Fruit fly (Drosophila melanogaster) whole organism, embryonic: ENCODE measurements around the gene CG42536.

ENCODE experiments used
- Abd-B ChIP-seq: fragments of 200-800 bp; sonication (Bioruptor generic); optimal IDR thresholded peaks from 2 replicates; lab custom pipeline; 2018; ENCODE audit warnings: missing biosample characterization, mild to moderate bottlenecking, missing genetic modification characterization, moderate library complexity
- BtbVII ChIP-seq: fragments of 200-800 bp; sonication (Bioruptor generic); optimal IDR thresholded peaks from 3 replicates; lab custom pipeline; 2017; ENCODE audit warnings: missing biosample characterization, mild to moderate bottlenecking, missing genetic modification characterization
- CG10431 ChIP-seq: fragments of 200-800 bp; sonication (Bioruptor generic); optimal IDR thresholded peaks from 3 replicates; lab custom pipeline; 2018; ENCODE audit warnings: missing biosample characterization, mild to moderate bottlenecking, missing genetic modification characterization
- CG10959 ChIP-seq: fragments of 200-800 bp; sonication (Bioruptor generic); IDR thresholded peaks from 2 replicates; pipeline ENCODE4 v1.3.6; 2022; ENCODE audit warnings: missing biosample characterization, missing genetic modification characterization
- CG11398 ChIP-seq: fragments of 200-800 bp; sonication (Bioruptor generic); optimal IDR thresholded peaks from 2 replicates; lab custom pipeline; 2016; ENCODE audit warnings: missing biosample characterization, missing genetic modification characterization
- CG14965 ChIP-seq: fragments of 200-800 bp; sonication (Bioruptor generic); optimal IDR thresholded peaks from 2 replicates; lab custom pipeline; 2016; ENCODE audit warnings: missing biosample characterization, missing genetic modification characterization, borderline replicate concordance
- CG15073 ChIP-seq: fragments of 200-800 bp; sonication (Bioruptor generic); optimal IDR thresholded peaks from 2 replicates; lab custom pipeline; 2016; ENCODE audit warnings: missing biosample characterization, missing genetic modification characterization
- CG15269 ChIP-seq: fragments of 200-800 bp; sonication (Bioruptor generic); optimal IDR thresholded peaks from 2 replicates; lab custom pipeline; 2018; ENCODE audit warnings: missing biosample characterization, mild to moderate bottlenecking, missing genetic modification characterization, moderate library complexity
- CG15479 ChIP-seq: fragments of 200-800 bp; sonication (Bioruptor generic); optimal IDR thresholded peaks from 3 replicates; lab custom pipeline; 2019; ENCODE audit warnings: missing biosample characterization, mild to moderate bottlenecking, missing genetic modification characterization, moderate library complexity
- CG15514 ChIP-seq: fragments of 200-800 bp; sonication (Bioruptor generic); optimal IDR thresholded peaks from 3 replicates; lab custom pipeline; 2017; ENCODE audit warnings: missing biosample characterization, missing genetic modification characterization, mild to moderate bottlenecking, moderate library complexity, missing genetic modification reagents
- CG16813 ChIP-seq: fragments of 200-800 bp; sonication (Bioruptor generic); IDR thresholded peaks from 3 replicates; pipeline ENCODE4 v1.3.6; 2022; ENCODE audit warnings: missing biosample characterization, missing genetic modification characterization; ENCODE audit not compliant: partially characterized antibody
- CG1832 ChIP-seq: fragments of 200-800 bp; sonication (Bioruptor generic); optimal IDR thresholded peaks from 2 replicates; lab custom pipeline; 2017; ENCODE audit warnings: missing biosample characterization, mild to moderate bottlenecking, missing genetic modification characterization, inconsistent platforms
- CG18619 ChIP-seq: fragments of 200-800 bp; sonication (Bioruptor generic); optimal IDR thresholded peaks from 3 replicates; lab custom pipeline; 2017; ENCODE audit warnings: missing biosample characterization, mild to moderate bottlenecking, missing genetic modification characterization
- CG3726 ChIP-seq: fragments of 200-800 bp; sonication (Bioruptor generic); IDR thresholded peaks from 3 replicates; pipeline ENCODE4, ENCODE4 v1.3.6; 2022; ENCODE audit warnings: missing biosample characterization, missing genetic modification characterization
- CG4360 ChIP-seq: fragments of 200-800 bp; sonication (Bioruptor generic); IDR thresholded peaks from 2 replicates; pipeline ENCODE4 v1.3.6; 2022; ENCODE audit warnings: missing biosample characterization, missing genetic modification characterization
- CG5245 ChIP-seq: fragments of 200-800 bp; sonication (Bioruptor generic); optimal IDR thresholded peaks from 3 replicates; lab custom pipeline; 2016; ENCODE audit warnings: missing biosample characterization, missing genetic modification characterization
- CG6175 ChIP-seq: fragments of 200-800 bp; sonication (Bioruptor generic); IDR thresholded peaks from 3 replicates; pipeline ENCODE4 v1.3.6; 2022; ENCODE audit warnings: missing biosample characterization, missing genetic modification characterization
- CG6254 ChIP-seq: fragments of 200-800 bp; sonication (Bioruptor generic); optimal IDR thresholded peaks from 3 replicates; lab custom pipeline; 2017; ENCODE audit warnings: mild to moderate bottlenecking, missing biosample characterization, missing genetic modification reagents, missing genetic modification characterization
- CG6791 ChIP-seq: fragments of 200-800 bp; sonication (Bioruptor generic); IDR thresholded peaks from 3 replicates; pipeline ENCODE4 v1.3.6; 2022; ENCODE audit warnings: missing biosample characterization, missing genetic modification characterization; ENCODE audit not compliant: partially characterized antibody
- CG8388 ChIP-seq: fragments of 200-800 bp; sonication (Bioruptor generic); optimal IDR thresholded peaks from 2 replicates; lab custom pipeline; 2019; ENCODE audit warnings: missing biosample characterization, mild to moderate bottlenecking, missing genetic modification characterization, moderate library complexity
- Ets65A ChIP-seq: fragments of 200-800 bp; sonication (Bioruptor generic); peaks from one replicate; lab custom pipeline; 2016; ENCODE audit warnings: missing biosample characterization, missing genetic modification characterization
- HLH4C ChIP-seq: fragments of 200-800 bp; sonication (Bioruptor generic); IDR thresholded peaks from 3 replicates; pipeline ENCODE4 v1.3.6; 2022; ENCODE audit warnings: missing biosample characterization, missing genetic modification characterization; ENCODE audit not compliant: partially characterized antibody
- Lim3 ChIP-seq: fragments of 200-800 bp; sonication (Bioruptor generic); IDR thresholded peaks from 2 replicates; pipeline ENCODE4 v1.3.6; 2022; ENCODE audit warnings: missing biosample characterization, missing genetic modification characterization
- Rx ChIP-seq: fragments of 200-800 bp; sonication (Bioruptor generic); IDR thresholded peaks from 2 replicates; pipeline ENCODE4 v1.3.6; 2022; ENCODE audit warnings: missing biosample characterization, missing genetic modification characterization
- Tbp ChIP-seq: fragments of >200 bp; optimal IDR thresholded peaks from 2 replicates; lab custom pipeline; 2018; ENCODE audit warnings: missing biosample characterization, missing genetic modification characterization
- Trl ChIP-seq, 3 experiments: fragments of >200 bp in 2 of 3; fragments of 200-800 bp in 1 of 3; sonication (Bioruptor generic) in 1 of 3; optimal IDR thresholded peaks; 2 replicates in 1 of 3; 3 replicates in 2 of 3; lab custom pipeline; 2016 to 2017; ENCODE audit warnings: missing biosample characterization in 1 of 3, missing genetic modification characterization in 1 of 3
- Xbp1 ChIP-seq: fragments of 200-800 bp; sonication (Bioruptor generic); optimal IDR thresholded peaks from 3 replicates; lab custom pipeline; 2016; ENCODE audit warnings: missing biosample characterization, mild to moderate bottlenecking, missing genetic modification characterization
- aop ChIP-seq: fragments of 200-800 bp; sonication (Bioruptor generic); IDR thresholded peaks from 2 replicates; pipeline ENCODE4 v1.3.6; 2022; ENCODE audit warnings: missing biosample characterization, missing genetic modification characterization
- bsh ChIP-seq, 2 experiments: fragments of 200-800 bp; sonication (Bioruptor generic); optimal IDR thresholded peaks; 2 replicates each; lab custom pipeline; 2017 to 2018; ENCODE audit warnings: mild to moderate bottlenecking in 2 of 2, missing biosample characterization in 2 of 2, missing genetic modification characterization in 2 of 2, moderate library complexity in 1 of 2
- cad ChIP-seq: fragments of >200 bp; optimal IDR thresholded peaks from 2 replicates; lab custom pipeline; 2017; ENCODE audit warnings: missing biosample characterization, missing genetic modification characterization
- cg ChIP-seq: fragments of 200-800 bp; sonication (Bioruptor generic); optimal IDR thresholded peaks from 3 replicates; lab custom pipeline; 2019; ENCODE audit warnings: missing biosample characterization, mild to moderate bottlenecking, missing genetic modification characterization, moderate library complexity
- chif ChIP-seq, 2 experiments: fragments of 200-800 bp; sonication (Bioruptor generic); optimal IDR thresholded peaks; 3 replicates each; lab custom pipeline; 2016; ENCODE audit warnings: missing biosample characterization in 2 of 2, missing genetic modification characterization in 2 of 2
- chinmo ChIP-seq: fragments of 200-800 bp; sonication (Bioruptor generic); IDR thresholded peaks from 4 replicates; pipeline ENCODE4 v1.3.6; 2022; ENCODE audit warnings: missing biosample characterization, missing genetic modification characterization; ENCODE audit not compliant: partially characterized antibody
- crol ChIP-seq: fragments of 200-800 bp; sonication (Bioruptor generic); IDR thresholded peaks from 2 replicates; pipeline ENCODE4 v1.3.6; 2022; ENCODE audit warnings: missing biosample characterization, missing genetic modification characterization
- dmrt11E ChIP-seq: fragments of 200-800 bp; sonication (Bioruptor generic); optimal IDR thresholded peaks from 3 replicates; lab custom pipeline; 2018; ENCODE audit warnings: missing biosample characterization, mild to moderate bottlenecking, missing genetic modification characterization, moderate library complexity
- ewg ChIP-seq: fragments of 200-800 bp; sonication (Bioruptor generic); optimal IDR thresholded peaks from 3 replicates; lab custom pipeline; 2017; ENCODE audit warnings: mild to moderate bottlenecking, missing biosample characterization, missing genetic modification reagents, missing genetic modification characterization
- gcm ChIP-seq: fragments of 200-800 bp; sonication (Bioruptor generic); optimal IDR thresholded peaks from 2 replicates; lab custom pipeline; 2019; ENCODE audit warnings: missing biosample characterization, mild to moderate bottlenecking, missing genetic modification characterization, moderate library complexity
- gro ChIP-seq: fragments of 200-800 bp; sonication (Bioruptor generic); optimal IDR thresholded peaks from 2 replicates; lab custom pipeline; 2016; ENCODE audit warnings: missing biosample characterization, missing genetic modification characterization
- kah ChIP-seq: fragments of 200-800 bp; sonication (Bioruptor generic); optimal IDR thresholded peaks from 2 replicates; lab custom pipeline; 2018; ENCODE audit warnings: missing biosample characterization, mild to moderate bottlenecking, missing genetic modification characterization
- knrl ChIP-seq: fragments of 200-800 bp; sonication (Bioruptor generic); IDR thresholded peaks from 3 replicates; pipeline ENCODE4 v1.3.6; 2022; ENCODE audit warnings: missing biosample characterization, missing genetic modification characterization; ENCODE audit not compliant: partially characterized antibody
- mam ChIP-seq: fragments of 200-800 bp; sonication (Bioruptor generic); optimal IDR thresholded peaks from 3 replicates; lab custom pipeline; 2016; ENCODE audit warnings: missing biosample characterization, missing genetic modification characterization
- mld ChIP-seq: fragments of 200-800 bp; sonication (Bioruptor generic); IDR thresholded peaks from 3 replicates; pipeline ENCODE4 v1.3.6; 2022; ENCODE audit warnings: missing biosample characterization, missing genetic modification characterization; ENCODE audit not compliant: partially characterized antibody
- otp ChIP-seq: fragments of 200-800 bp; sonication (Bioruptor generic); IDR thresholded peaks from 3 replicates; pipeline ENCODE4, ENCODE4 v1.3.6; 2022; ENCODE audit warnings: missing biosample characterization, missing genetic modification characterization
- pros ChIP-seq: fragments of 200-800 bp; sonication (Bioruptor generic); optimal IDR thresholded peaks from 3 replicates; lab custom pipeline; 2019; ENCODE audit warnings: missing biosample characterization, mild to moderate bottlenecking, missing genetic modification characterization, moderate library complexity
- psq ChIP-seq: fragments of 200-800 bp; sonication (Bioruptor generic); optimal IDR thresholded peaks from 2 replicates; lab custom pipeline; 2017; ENCODE audit warnings: missing biosample characterization, missing genetic modification characterization
- sens ChIP-seq: fragments of 200-800 bp; sonication (Bioruptor generic); peaks from one replicate; lab custom pipeline; 2016; ENCODE audit warnings: missing biosample characterization, missing genetic modification characterization

The CG42536 gene

DNA sequence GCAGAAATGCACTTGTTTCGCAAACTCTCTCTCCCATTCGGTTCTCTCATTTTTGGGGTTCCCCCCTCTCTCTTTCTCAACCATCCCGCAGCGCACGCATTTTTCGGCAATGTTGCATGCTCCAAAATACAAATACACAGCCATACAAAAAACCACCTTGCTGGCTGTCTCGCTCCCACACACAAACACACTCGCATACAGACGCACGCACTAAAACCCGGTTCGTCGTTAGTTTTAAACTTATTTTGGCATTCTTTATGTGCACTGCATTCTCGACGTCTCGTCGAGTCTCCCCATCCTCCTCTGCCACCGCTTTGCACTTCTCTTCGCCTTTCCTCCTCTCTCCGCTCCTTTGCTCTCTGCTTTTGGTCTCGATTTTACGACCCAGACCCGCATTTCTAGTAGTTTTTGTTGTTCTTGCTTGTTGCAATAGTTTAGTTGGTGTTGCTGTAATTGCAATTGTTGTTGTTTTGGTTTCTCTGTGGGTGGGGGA lies 36.7 kb upstream of the CG42536 start:
- TF ChIP-seq gro (GFP tag; lab: Kevin White, UChicago) (no peak), otp (GFP tag; lab: Robert Waterston, UW) (peak; percentile 42; the same call in 1 of the 3 replicates), dmrt11E (tag; lab: Kevin White, UChicago) (no peak), Xbp1 (GFP tag; lab: Kevin White, UChicago) (no peak), cg (peak; percentile 43), crol (GFP tag; lab: Robert Waterston, UW) (peak; percentile 81), kah (peak; percentile 70), CG5245 (GFP tag; lab: Kevin White, UChicago) (peak; percentile 57), CG6791 (GFP tag; lab: Robert Waterston, UW) (peak; percentile 68; the same call in 2 of the 3 replicates), knrl (GFP tag; lab: Robert Waterston, UW) (no peak), Ets65A (peak; percentile 20), gcm (GFP tag; lab: Kevin White, UChicago) (peak; percentile 95), CG15479 (peak; percentile 12), CG3726 (GFP tag; lab: Robert Waterston, UW) (no peak), aop (GFP tag; lab: Robert Waterston, UW) (no peak), BtbVII (GFP tag; lab: Kevin White, UChicago) (no peak), Lim3 (GFP tag; lab: Robert Waterston, UW) (no peak), CG6175 (GFP tag; lab: Robert Waterston, UW) (peak; percentile 37; the same call in 1 of the 3 replicates), CG15269 (tag; lab: Kevin White, UChicago) (no peak), CG10431 (GFP tag; lab: Kevin White, UChicago) (no peak), CG4360 (GFP tag; lab: Robert Waterston, UW) (peak; percentile 76), CG14965 (GFP tag; lab: Kevin White, UChicago) (no peak), CG8388 (no peak), CG15073 (GFP tag; lab: Kevin White, UChicago) (no peak), CG10959 (no peak), chif (GFP tag; optimal IDR thresholded peaks at IDR 0.05; lab: Kevin White, UChicago) (no peak), CG16813 (GFP tag; lab: Robert Waterston, UW) (no peak), ewg (GFP tag; lab: Kevin White, UChicago) (no peak), Trl (optimal IDR thresholded peaks at IDR 0.05; lab: Kevin White, UChicago) (peak; percentile 4 to 16), Trl (GFP tag; optimal IDR thresholded peaks at IDR 0.05; lab: Kevin White, UChicago) (no peak), Abd-B (GFP tag; lab: Kevin White, UChicago) (no peak), HLH4C (GFP tag; lab: Robert Waterston, UW) (no peak), CG6254 (GFP tag; lab: Kevin White, UChicago) (no peak), Tbp (GFP tag; lab: Kevin White, UChicago) (no peak), pros (GFP tag; lab: Kevin White, UChicago) (peak; percentile 15), CG11398 (peak; percentile 0), cad (GFP tag; lab: Kevin White, UChicago) (peak; percentile 15), bsh (GFP tag; optimal IDR thresholded peaks at IDR 0.05; lab: Kevin White, UChicago) (no peak), chinmo (GFP tag; lab: Robert Waterston, UW) (0 out of 4 replicates have a peak, but pooled peaks have one; percentile 14), mld (GFP tag; lab: Robert Waterston, UW) (no peak), psq (peak; percentile 45), mam (no peak), CG15514 (GFP tag; lab: Kevin White, UChicago) (peak; percentile 33), CG18619 (GFP tag; lab: Kevin White, UChicago) (no peak), sens (GFP tag; lab: Kevin White, UChicago) (peak; percentile 46), Rx (GFP tag; lab: Robert Waterston, UW) (no peak), CG1832 (GFP tag; lab: Kevin White, UChicago) (peak; percentile 25)
